Worm (Caenorhabditis elegans) whole organism, L1 larva: Measurements from ENCODE around the gene ZK697.14.

ENCODE experiments used
- F16B12.6 ChIP-seq: fragments of 150-350 bp; optimal IDR thresholded peaks from 2 replicates; lab custom pipeline; 2014; ENCODE audit warnings: missing biosample characterization, missing genetic modification characterization
- aha-1 ChIP-seq: fragments of 150-350 bp; optimal IDR thresholded peaks from 2 replicates; lab custom pipeline; 2014; ENCODE audit warnings: missing biosample characterization, missing genetic modification characterization
- aly-2 ChIP-seq: fragments of 150-350 bp; optimal IDR thresholded peaks from 2 replicates; lab custom pipeline; 2014; ENCODE audit warnings: missing biosample characterization, missing genetic modification characterization
- ceh-63 ChIP-seq: fragments of 200-800 bp; sonication (Bioruptor generic); optimal IDR thresholded peaks from 2 replicates; lab custom pipeline; 2018; ENCODE audit warnings: mild to moderate bottlenecking, missing genetic modification characterization, missing compliant biosample characterization
- ces-1 ChIP-seq: fragments of 150-350 bp; optimal IDR thresholded peaks from 2 replicates; lab custom pipeline; 2014; ENCODE audit warnings: missing biosample characterization, missing genetic modification reagents, missing genetic modification characterization
- dsc-1 ChIP-seq: sonication (generic microtip); optimal IDR thresholded peaks from 2 replicates; lab custom pipeline; 2016; ENCODE audit warnings: mild to moderate bottlenecking, missing genetic modification characterization, missing compliant biosample characterization
- efl-1 ChIP-seq, 4 experiments: fragments of 150-350 bp; optimal IDR thresholded peaks in 3 of 4; peaks in 1 of 4; 1 replicate in 1 of 4; 2 replicates in 3 of 4; lab custom pipeline; 2014; ENCODE audit warnings: missing biosample characterization in 2 of 4, missing genetic modification characterization in 2 of 4, missing genetic modification reagents in 2 of 4
- egl-27 ChIP-seq, 2 experiments: fragments of 150-350 bp in 1 of 2; sonication (generic microtip); optimal IDR thresholded peaks; 3 replicates each; lab custom pipeline; 2017 to 2018; ENCODE audit warnings: missing biosample characterization in 2 of 2, missing genetic modification characterization in 2 of 2, missing genetic modification reagents in 2 of 2
- elt-2 ChIP-seq: sonication (generic microtip); optimal IDR thresholded peaks from 2 replicates; lab custom pipeline; 2016; ENCODE audit warnings: missing genetic modification characterization, mild to moderate bottlenecking, inconsistent platforms, missing compliant biosample characterization, missing genetic modification reagents
- fkh-10 ChIP-seq: sonication (generic microtip); optimal IDR thresholded peaks from 2 replicates; lab custom pipeline; 2017; ENCODE audit warnings: missing biosample characterization, missing genetic modification reagents, missing genetic modification characterization
- fkh-4 ChIP-seq: sonication (generic microtip); optimal IDR thresholded peaks from 2 replicates; lab custom pipeline; 2016; ENCODE audit warnings: missing compliant biosample characterization, missing genetic modification characterization, borderline replicate concordance
- fkh-8 ChIP-seq: sonication (generic microtip); optimal IDR thresholded peaks from 2 replicates; lab custom pipeline; 2016; ENCODE audit warnings: mild to moderate bottlenecking, missing genetic modification characterization, missing compliant biosample characterization
- fos-1 ChIP-seq: fragments of 150-350 bp; optimal IDR thresholded peaks from 2 replicates; lab custom pipeline; 2014; ENCODE audit warnings: missing biosample characterization, missing genetic modification characterization
- hlh-17 ChIP-seq: fragments of 200-800 bp; sonication (Bioruptor generic); optimal IDR thresholded peaks from 2 replicates; lab custom pipeline; 2018; ENCODE audit warnings: missing genetic modification characterization, mild to moderate bottlenecking, missing compliant biosample characterization, moderate library complexity, borderline replicate concordance
- hpl-2 ChIP-seq: fragments of 150-350 bp; optimal IDR thresholded peaks from 2 replicates; lab custom pipeline; 2014; ENCODE audit warnings: missing biosample characterization, missing genetic modification reagents, missing genetic modification characterization
- isw-1 ChIP-seq: fragments of 200-800 bp; sonication (Bioruptor generic); IDR thresholded peaks from 2 replicates; pipeline ENCODE4 v1.3.6; 2022; ENCODE audit warnings: missing genetic modification characterization, missing compliant biosample characterization
- lin-15B ChIP-seq: fragments of 150-350 bp; sonication (generic microtip); optimal IDR thresholded peaks from 3 replicates; lab custom pipeline; 2014; ENCODE audit warnings: missing biosample characterization, missing genetic modification characterization
- lin-35 ChIP-seq, 2 experiments: fragments of 150-350 bp; optimal IDR thresholded peaks; 2 replicates each; lab custom pipeline; 2014; ENCODE audit warnings: missing biosample characterization in 2 of 2, missing genetic modification characterization in 2 of 2, missing genetic modification reagents in 2 of 2
- lin-39 ChIP-seq: fragments of 150-350 bp; optimal IDR thresholded peaks from 2 replicates; lab custom pipeline; 2014; ENCODE audit warnings: missing biosample characterization, missing genetic modification reagents, missing genetic modification characterization
- lir-3 ChIP-seq: sonication (generic microtip); optimal IDR thresholded peaks from 2 replicates; lab custom pipeline; 2016; ENCODE audit warnings: mild to moderate bottlenecking, missing genetic modification characterization, moderate library complexity, missing compliant biosample characterization; ENCODE audit not compliant: poor library complexity
- lsy-2 ChIP-seq, 2 experiments: fragments of 150-350 bp; optimal IDR thresholded peaks; 2 replicates each; lab custom pipeline; 2014; ENCODE audit warnings: missing biosample characterization in 2 of 2, missing genetic modification characterization in 2 of 2
- mdl-1 ChIP-seq, 2 experiments: fragments of 150-350 bp; optimal IDR thresholded peaks; 2 replicates each; lab custom pipeline; 2014 to 2017; ENCODE audit warnings: missing biosample characterization in 2 of 2, missing genetic modification characterization in 2 of 2, inconsistent platforms in 1 of 2
- mep-1 ChIP-seq: fragments of 150-350 bp; optimal IDR thresholded peaks from 2 replicates; lab custom pipeline; 2014; ENCODE audit warnings: missing biosample characterization, missing genetic modification characterization
- nhr-11 ChIP-seq: fragments of 150-350 bp; optimal IDR thresholded peaks from 2 replicates; lab custom pipeline; 2014; ENCODE audit warnings: missing biosample characterization, missing genetic modification characterization
- nhr-19 ChIP-seq: fragments of 200-800 bp; sonication (Bioruptor generic); conservative IDR thresholded peaks from 2 replicates; pipeline ENCODE4 v1.3.6; 2022; ENCODE audit warnings: missing genetic modification characterization, missing compliant biosample characterization
- nhr-20 ChIP-seq: sonication (generic microtip); optimal IDR thresholded peaks from 2 replicates; lab custom pipeline; 2016; ENCODE audit warnings: mild to moderate bottlenecking, missing genetic modification characterization, missing compliant biosample characterization
- nhr-237 ChIP-seq: fragments of 150-350 bp; optimal IDR thresholded peaks from 2 replicates; lab custom pipeline; 2014; ENCODE audit warnings: missing biosample characterization, missing genetic modification characterization
- nhr-28 ChIP-seq: fragments of 150-350 bp; optimal IDR thresholded peaks from 2 replicates; lab custom pipeline; 2014; ENCODE audit warnings: missing biosample characterization, missing genetic modification characterization
- nhr-47 ChIP-seq: sonication (generic microtip); optimal IDR thresholded peaks from 2 replicates; lab custom pipeline; 2016; ENCODE audit warnings: mild to moderate bottlenecking, missing genetic modification characterization, moderate library complexity, missing compliant biosample characterization
- nhr-71 ChIP-seq: sonication (generic microtip); optimal IDR thresholded peaks from 2 replicates; lab custom pipeline; 2016; ENCODE audit warnings: mild to moderate bottlenecking, missing genetic modification characterization, moderate library complexity, missing compliant biosample characterization
- nhr-76 ChIP-seq: sonication (generic microtip); optimal IDR thresholded peaks from 2 replicates; lab custom pipeline; 2017; ENCODE audit warnings: missing biosample characterization, missing genetic modification characterization
- nhr-84 ChIP-seq: sonication (generic microtip); optimal IDR thresholded peaks from 2 replicates; lab custom pipeline; 2017; ENCODE audit warnings: missing biosample characterization, missing genetic modification characterization
- nhr-90 ChIP-seq: sonication (generic microtip); optimal IDR thresholded peaks from 2 replicates; lab custom pipeline; 2016; ENCODE audit warnings: mild to moderate bottlenecking, missing genetic modification characterization, missing compliant biosample characterization; ENCODE audit not compliant: poor library complexity
- pag-3 ChIP-seq: sonication (generic microtip); optimal IDR thresholded peaks from 2 replicates; lab custom pipeline; 2017; ENCODE audit warnings: missing genetic modification characterization, mild to moderate bottlenecking, missing compliant biosample characterization, antibody characterized with exemption, borderline replicate concordance; ENCODE audit not compliant: insufficient read depth
- rnt-1 ChIP-seq: sonication (generic microtip); optimal IDR thresholded peaks from 2 replicates; lab custom pipeline; 2016; ENCODE audit warnings: mild to moderate bottlenecking, missing genetic modification characterization, moderate library complexity, missing compliant biosample characterization
- skn-1 ChIP-seq: fragments of 150-350 bp; optimal IDR thresholded peaks from 2 replicates; lab custom pipeline; 2014; ENCODE audit warnings: missing biosample characterization, missing genetic modification characterization
- snpc-4 ChIP-seq: fragments of 150-350 bp; optimal IDR thresholded peaks from 2 replicates; lab custom pipeline; 2014; ENCODE audit warnings: missing biosample characterization, missing genetic modification characterization
- snu-23 ChIP-seq: sonication (generic microtip); optimal IDR thresholded peaks from 2 replicates; lab custom pipeline; 2016; ENCODE audit warnings: missing genetic modification characterization, missing compliant biosample characterization
- sptf-1 ChIP-seq: fragments of 150-350 bp; optimal IDR thresholded peaks from 2 replicates; lab custom pipeline; 2014; ENCODE audit warnings: missing biosample characterization, missing genetic modification characterization
- sup-37 ChIP-seq: fragments of 200-800 bp; sonication (Bioruptor generic); optimal IDR thresholded peaks from 2 replicates; lab custom pipeline; 2018; ENCODE audit warnings: mild to moderate bottlenecking, missing genetic modification characterization, missing compliant biosample characterization
- swsn-7 ChIP-seq: sonication (generic microtip); optimal IDR thresholded peaks from 2 replicates; lab custom pipeline; 2016; ENCODE audit warnings: missing genetic modification characterization, missing compliant biosample characterization
- unc-30 ChIP-seq: sonication (generic microtip); optimal IDR thresholded peaks from 2 replicates; lab custom pipeline; 2017; ENCODE audit warnings: missing biosample characterization, missing genetic modification characterization
- unc-62 ChIP-seq: fragments of 150-350 bp; optimal IDR thresholded peaks from 2 replicates; lab custom pipeline; 2014; ENCODE audit warnings: missing biosample characterization, missing genetic modification reagents, missing genetic modification characterization
- unc-86 ChIP-seq: sonication (generic microtip); optimal IDR thresholded peaks from 2 replicates; lab custom pipeline; 2016; ENCODE audit warnings: missing genetic modification characterization, missing compliant biosample characterization
- unc-98 ChIP-seq: fragments of 200-800 bp; sonication (Bioruptor generic); IDR thresholded peaks from 2 replicates; pipeline ENCODE4 v1.3.6; 2022; ENCODE audit warnings: missing genetic modification characterization, missing compliant biosample characterization
- xbp-1 ChIP-seq: sonication (generic microtip); optimal IDR thresholded peaks from 2 replicates; lab custom pipeline; 2016; ENCODE audit warnings: missing genetic modification characterization, missing compliant biosample characterization
- zag-1 ChIP-seq: fragments of 150-350 bp; optimal IDR thresholded peaks from 2 replicates; lab custom pipeline; 2014; ENCODE audit warnings: missing biosample characterization, missing genetic modification characterization
- ztf-4 ChIP-seq: fragments of 150-350 bp; optimal IDR thresholded peaks from 2 replicates; lab custom pipeline; 2014; ENCODE audit warnings: missing biosample characterization, missing genetic modification characterization

The ZK697.14 gene

DNA sequence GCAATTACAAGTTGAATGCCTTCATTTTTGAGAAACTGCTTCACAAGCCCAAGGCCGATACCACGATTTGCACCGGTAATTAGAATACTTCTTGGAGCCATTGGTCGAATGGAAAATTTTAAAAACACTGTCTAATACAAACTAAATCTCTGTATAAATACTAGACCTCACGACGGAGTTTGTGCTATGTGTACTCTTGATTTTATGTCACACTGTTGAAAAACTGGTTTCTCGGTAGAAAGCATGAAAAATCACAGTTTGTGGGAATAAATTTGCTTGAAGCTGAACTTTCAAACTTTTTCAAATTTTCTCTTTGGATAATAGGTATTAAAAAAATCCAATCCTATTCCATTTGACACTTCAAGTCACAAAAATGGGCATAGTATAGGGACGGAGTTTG, at the start of gene ZK697.14:
TSS of gene ZK697.14 (minus strand) at position 101 of the 400 bp plus-strand sequence.
- TF ChIP-seq ceh-63, result no peak
- TF ChIP-seq fkh-4, result no peak
- TF ChIP-seq sup-37 (GFP tag; lab: Kevin White, UChicago), result no peak
- TF ChIP-seq isw-1 (GFP tag; lab: Robert Waterston, UW), result no peak
- no peak for TF ChIP-seq fkh-10
- TF ChIP-seq egl-27 (tag; optimal IDR thresholded peaks at IDR 0.05; lab: Kevin White, UChicago), result no peak
- no peak for TF ChIP-seq rnt-1 (tag; lab: Kevin White, UChicago)
- TF ChIP-seq pag-3, result no peak
- no peak for TF ChIP-seq lsy-2 (tag; optimal IDR thresholded peaks at IDR 0.05; lab: Kevin White, UChicago)
- TF ChIP-seq nhr-11 (tag; lab: Kevin White, UChicago), result no peak

DNA sequence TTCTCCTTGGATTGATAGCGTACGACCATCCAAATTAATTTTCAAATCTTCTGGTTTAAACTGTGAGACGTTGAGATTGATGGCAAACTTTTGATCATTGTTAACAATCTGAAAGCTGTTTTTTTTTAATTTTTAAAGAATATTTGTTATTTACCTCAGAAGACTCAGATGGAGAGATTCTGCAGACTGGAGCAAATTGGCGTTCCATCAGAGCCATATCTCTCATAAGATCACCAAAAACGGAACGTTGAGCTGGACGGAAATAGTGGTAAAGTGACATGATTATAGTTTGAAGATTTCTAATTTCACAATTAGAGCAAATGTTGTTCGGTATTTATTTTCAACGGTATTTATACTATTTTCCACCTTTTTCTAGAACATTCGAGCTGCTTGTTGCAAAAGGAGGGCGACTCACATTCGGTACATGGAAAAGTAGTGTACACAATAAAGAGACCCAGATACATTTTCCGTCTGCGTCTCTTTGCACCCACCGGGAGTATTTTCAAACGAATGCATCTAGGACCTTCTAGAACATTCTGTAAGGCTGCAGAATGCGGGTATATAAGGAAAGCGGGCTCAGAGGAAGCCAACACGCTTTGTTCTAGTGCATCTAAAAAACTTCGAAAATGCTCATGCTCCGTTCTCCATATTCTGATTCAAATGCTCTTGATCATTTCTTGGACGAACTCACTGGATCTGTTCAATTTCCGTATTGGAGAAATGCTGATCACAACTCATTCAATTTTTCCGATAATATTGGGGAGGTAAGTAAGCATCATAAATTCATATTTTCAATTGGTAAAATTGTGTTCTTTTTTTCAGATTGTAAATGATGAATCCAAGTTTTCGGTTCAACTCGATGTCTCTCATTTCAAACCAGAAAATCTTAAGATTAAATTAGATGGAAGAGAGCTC, 49.4 kb upstream of the ZK697.14 start, which contains the start of the genes hsp-16.2 and hsp-16.41:
TSS of gene hsp-16.2 (minus strand) at position 313 of the 915 bp plus-strand sequence.
TSS of gene hsp-16.41 (plus strand) at position 534 of the 915 bp plus-strand sequence.
- no peak for TF ChIP-seq lin-15B (tag; lab: Kevin White, UChicago)
- TF ChIP-seq F16B12.6, result no peak
- TF ChIP-seq hlh-17 (GFP tag; lab: Kevin White, UChicago), result no peak
- TF ChIP-seq swsn-7 (tag; lab: Kevin White, UChicago), result peak; percentile 80
- peak; percentile 29 for TF ChIP-seq rnt-1 (tag; lab: Kevin White, UChicago)
- no peak for TF ChIP-seq sup-37 (GFP tag; lab: Kevin White, UChicago)
- TF ChIP-seq lin-35 (GFP tag; optimal IDR thresholded peaks at IDR 0.05; lab: Kevin White, UChicago), result peak; percentile 32 to 57
- no peak for TF ChIP-seq nhr-28 (tag; lab: Kevin White, UChicago)
- no peak for TF ChIP-seq lin-39 (tag; lab: Kevin White, UChicago)
- TF ChIP-seq dsc-1 (tag; lab: Kevin White, UChicago), result peak; percentile 47
- TF ChIP-seq isw-1 (GFP tag; lab: Robert Waterston, UW), result 0 out of 2 replicates have a peak, but pooled peaks have one; percentile 20
- no peak for TF ChIP-seq aly-2 (tag; lab: Kevin White, UChicago)
- peak; percentile 60 for TF ChIP-seq nhr-47 (tag; lab: Kevin White, UChicago)
- peak; percentile 48 for TF ChIP-seq nhr-90 (tag; lab: Kevin White, UChicago)
- TF ChIP-seq elt-2, result peak; percentile 34
- peak; percentile 92 for TF ChIP-seq fkh-8
- TF ChIP-seq skn-1 (tag; lab: Kevin White, UChicago), result peak; percentile 31
- TF ChIP-seq pag-3, result no peak
- TF ChIP-seq nhr-19, result peak; percentile 55
- TF ChIP-seq unc-86 (tag; lab: Kevin White, UChicago), result peak; percentile 67
- TF ChIP-seq hpl-2 (GFP tag; lab: Kevin White, UChicago), result no peak
- peak; percentile 32 for TF ChIP-seq xbp-1 (tag; lab: Kevin White, UChicago)
- no peak for TF ChIP-seq zag-1 (tag; lab: Kevin White, UChicago)
- TF ChIP-seq unc-98 (GFP tag; lab: Robert Waterston, UW), result no peak
- TF ChIP-seq egl-27 (tag; optimal IDR thresholded peaks at IDR 0.05; lab: Kevin White, UChicago), result no peak
- no peak for TF ChIP-seq ces-1
- peak; percentile 56 for TF ChIP-seq mep-1 (tag; lab: Kevin White, UChicago)
- peak; percentile 13 for TF ChIP-seq ztf-4
- TF ChIP-seq nhr-237 (tag; lab: Kevin White, UChicago), result no peak
- peak in 1 of 2 experiments; percentile 52 for TF ChIP-seq mdl-1 (tag; optimal IDR thresholded peaks at IDR 0.05; lab: Kevin White, UChicago)
- no peak for TF ChIP-seq sptf-1 (tag; lab: Kevin White, UChicago)
- TF ChIP-seq efl-1 (optimal IDR thresholded peaks at IDR 0.05; lab: Kevin White, UChicago), result peak; percentile 52 to 75
- peak; percentile 45 to 89 for TF ChIP-seq efl-1 (GFP tag; optimal IDR thresholded peaks at IDR 0.05 in 1 of 2; lab: Kevin White, UChicago)
- no peak for TF ChIP-seq snpc-4
- TF ChIP-seq unc-62, result no peak
- TF ChIP-seq lir-3 (tag; lab: Kevin White, UChicago), result no peak
- peak; percentile 13 for TF ChIP-seq aha-1 (tag; lab: Kevin White, UChicago)
- TF ChIP-seq fkh-10, result no peak
- TF ChIP-seq nhr-76 (tag; lab: Kevin White, UChicago), result no peak
- TF ChIP-seq unc-30 (tag; lab: Kevin White, UChicago), result no peak
- TF ChIP-seq nhr-84 (tag; lab: Kevin White, UChicago), result no peak
- peak; percentile 80 for TF ChIP-seq snu-23 (GFP tag; lab: Kevin White, UChicago)
- TF ChIP-seq fos-1 (tag; lab: Kevin White, UChicago), result no peak
- peak; percentile 73 for TF ChIP-seq nhr-20
- TF ChIP-seq nhr-71 (tag; lab: Kevin White, UChicago), result peak; percentile 79
